Worm (Caenorhabditis elegans) whole organism, L3 larva: ENCODE data around the gene F58E6.11.

Experiments
- R02D3.7 ChIP-seq: fragments of 150-350 bp; optimal IDR thresholded peaks from 2 replicates; lab custom pipeline; 2014; ENCODE audit warnings: missing biosample characterization, missing genetic modification characterization
- ZK546.5 ChIP-seq: sonication (generic microtip); optimal IDR thresholded peaks from 2 replicates; lab custom pipeline; 2017; ENCODE audit warnings: missing biosample characterization, missing genetic modification characterization
- aly-2 ChIP-seq: fragments of 150-350 bp; optimal IDR thresholded peaks from 2 replicates; lab custom pipeline; 2014; ENCODE audit warnings: missing biosample characterization, missing genetic modification characterization
- ama-1 ChIP-seq: fragments of 150-350 bp; optimal IDR thresholded peaks from 2 replicates; lab custom pipeline; 2018
- ceh-28 ChIP-seq: fragments of 150-350 bp; optimal IDR thresholded peaks from 2 replicates; lab custom pipeline; 2014; ENCODE audit warnings: missing biosample characterization, missing genetic modification reagents, missing genetic modification characterization
- ceh-82 ChIP-seq: fragments of 150-350 bp; optimal IDR thresholded peaks from 2 replicates; lab custom pipeline; 2014; ENCODE audit warnings: missing biosample characterization, missing genetic modification characterization
- ceh-9 ChIP-seq: sonication (generic microtip); optimal IDR thresholded peaks from 2 replicates; lab custom pipeline; 2018; ENCODE audit warnings: missing biosample characterization, missing genetic modification characterization
- egl-27 ChIP-seq: sonication (generic microtip); optimal IDR thresholded peaks from 4 replicates; lab custom pipeline; 2017; ENCODE audit warnings: missing biosample characterization, missing genetic modification reagents, missing genetic modification characterization
- egl-5 ChIP-seq: fragments of 150-350 bp; optimal IDR thresholded peaks from 2 replicates; lab custom pipeline; 2017; ENCODE audit warnings: missing biosample characterization, missing genetic modification reagents, missing genetic modification characterization, inconsistent platforms
- elt-1 ChIP-seq: fragments of 150-350 bp; optimal IDR thresholded peaks from 2 replicates; lab custom pipeline; 2014; ENCODE audit warnings: missing biosample characterization, missing genetic modification characterization
- elt-2 ChIP-seq: sonication (generic microtip); optimal IDR thresholded peaks from 2 replicates; lab custom pipeline; 2016; ENCODE audit warnings: missing genetic modification reagents, mild to moderate bottlenecking, missing genetic modification characterization, missing compliant biosample characterization
- elt-3 ChIP-seq, 3 experiments: fragments of 150-350 bp in 1 of 3; sonication (generic microtip) in 2 of 3; optimal IDR thresholded peaks; 2 replicates in 2 of 3; 4 replicates in 1 of 3; lab custom pipeline; 2014 to 2017; ENCODE audit warnings: missing biosample characterization in 3 of 3, missing genetic modification characterization in 3 of 3
- eor-1 ChIP-seq, 2 experiments: fragments of 150-350 bp; optimal IDR thresholded peaks; 2 replicates each; lab custom pipeline; 2014 to 2018; ENCODE audit warnings: missing biosample characterization in 2 of 2, missing genetic modification characterization in 2 of 2
- fkh-10 ChIP-seq: sonication (generic microtip); optimal IDR thresholded peaks from 2 replicates; lab custom pipeline; 2017; ENCODE audit warnings: missing biosample characterization, missing genetic modification reagents, missing genetic modification characterization
- fkh-2 ChIP-seq: fragments of 150-350 bp; optimal IDR thresholded peaks from 2 replicates; lab custom pipeline; 2014; ENCODE audit warnings: missing biosample characterization, missing genetic modification reagents, missing genetic modification characterization
- fos-1 ChIP-seq: fragments of 150-350 bp; optimal IDR thresholded peaks from 2 replicates; lab custom pipeline; 2014; ENCODE audit warnings: missing biosample characterization, missing genetic modification characterization
- hmg-11 ChIP-seq: sonication (generic microtip); optimal IDR thresholded peaks from 2 replicates; lab custom pipeline; 2016; ENCODE audit warnings: missing genetic modification characterization, missing compliant biosample characterization
- jun-1 ChIP-seq: fragments of 150-350 bp; optimal IDR thresholded peaks from 2 replicates; lab custom pipeline; 2014; ENCODE audit warnings: missing biosample characterization, missing genetic modification reagents, missing genetic modification characterization
- lin-15B ChIP-seq: fragments of 150-350 bp; optimal IDR thresholded peaks from 2 replicates; lab custom pipeline; 2014; ENCODE audit warnings: missing biosample characterization, missing genetic modification characterization
- lin-39 ChIP-seq: fragments of 150-350 bp; optimal IDR thresholded peaks from 2 replicates; lab custom pipeline; 2018; ENCODE audit warnings: missing biosample characterization, missing genetic modification reagents, missing genetic modification characterization
- mml-1 ChIP-seq: fragments of 150-350 bp; sonication (generic microtip); optimal IDR thresholded peaks from 3 replicates; lab custom pipeline; 2014; ENCODE audit warnings: missing biosample characterization, missing genetic modification characterization
- nhr-12 ChIP-seq: fragments of 150-350 bp; optimal IDR thresholded peaks from 2 replicates; lab custom pipeline; 2014; ENCODE audit warnings: missing biosample characterization, missing genetic modification characterization
- nhr-237 ChIP-seq: fragments of 150-350 bp; optimal IDR thresholded peaks from 2 replicates; lab custom pipeline; 2014; ENCODE audit warnings: missing biosample characterization, missing genetic modification characterization
- nhr-25 ChIP-seq: sonication (generic microtip); optimal IDR thresholded peaks from 2 replicates; lab custom pipeline; 2017; ENCODE audit warnings: missing biosample characterization, missing genetic modification characterization
- nhr-28 ChIP-seq: fragments of 150-350 bp; optimal IDR thresholded peaks from 2 replicates; lab custom pipeline; 2014; ENCODE audit warnings: missing biosample characterization, missing genetic modification characterization
- nhr-43 ChIP-seq: sonication (generic microtip); optimal IDR thresholded peaks from 2 replicates; lab custom pipeline; 2016; ENCODE audit warnings: mild to moderate bottlenecking, missing genetic modification characterization, missing compliant biosample characterization; ENCODE audit not compliant: poor library complexity, severe bottlenecking
- nhr-67 ChIP-seq: fragments of 150-350 bp; optimal IDR thresholded peaks from 2 replicates; lab custom pipeline; 2014; ENCODE audit warnings: missing biosample characterization, missing genetic modification characterization
- nhr-76 ChIP-seq: fragments of 150-350 bp; sonication (generic microtip); optimal IDR thresholded peaks from 5 replicates; lab custom pipeline; 2014; ENCODE audit warnings: missing biosample characterization, missing genetic modification characterization
- nhr-77 ChIP-seq: fragments of 150-350 bp; optimal IDR thresholded peaks from 2 replicates; lab custom pipeline; 2014; ENCODE audit warnings: missing biosample characterization, missing genetic modification characterization
- pha-4 ChIP-seq: fragments of 150-350 bp; optimal IDR thresholded peaks from 2 replicates; lab custom pipeline; 2014; ENCODE audit warnings: missing biosample characterization, missing genetic modification reagents, missing genetic modification characterization
- pqm-1 ChIP-seq: fragments of 150-350 bp; optimal IDR thresholded peaks from 2 replicates; lab custom pipeline; 2017; ENCODE audit warnings: missing biosample characterization, missing genetic modification characterization, inconsistent platforms
- skn-1 ChIP-seq: fragments of 150-350 bp; optimal IDR thresholded peaks from 2 replicates; lab custom pipeline; 2014; ENCODE audit warnings: missing biosample characterization, missing genetic modification characterization
- unc-39 ChIP-seq: sonication (generic microtip); optimal IDR thresholded peaks from 4 replicates; lab custom pipeline; 2017; ENCODE audit warnings: missing biosample characterization, missing genetic modification characterization
- unc-62 ChIP-seq: fragments of 150-350 bp; sonication (generic microtip); optimal IDR thresholded peaks from 4 replicates; lab custom pipeline; 2014; ENCODE audit warnings: missing biosample characterization, missing genetic modification reagents, missing genetic modification characterization
- zag-1 ChIP-seq: fragments of 150-350 bp; optimal IDR thresholded peaks from 2 replicates; lab custom pipeline; 2014; ENCODE audit warnings: missing biosample characterization, missing genetic modification characterization
- ztf-11 ChIP-seq: fragments of 150-350 bp; optimal IDR thresholded peaks from 2 replicates; lab custom pipeline; 2014; ENCODE audit warnings: missing biosample characterization, missing genetic modification characterization
- ztf-4 ChIP-seq: fragments of 150-350 bp; optimal IDR thresholded peaks from 2 replicates; lab custom pipeline; 2014; ENCODE audit warnings: missing biosample characterization, missing genetic modification characterization

F58E6.11 gene

DNA sequence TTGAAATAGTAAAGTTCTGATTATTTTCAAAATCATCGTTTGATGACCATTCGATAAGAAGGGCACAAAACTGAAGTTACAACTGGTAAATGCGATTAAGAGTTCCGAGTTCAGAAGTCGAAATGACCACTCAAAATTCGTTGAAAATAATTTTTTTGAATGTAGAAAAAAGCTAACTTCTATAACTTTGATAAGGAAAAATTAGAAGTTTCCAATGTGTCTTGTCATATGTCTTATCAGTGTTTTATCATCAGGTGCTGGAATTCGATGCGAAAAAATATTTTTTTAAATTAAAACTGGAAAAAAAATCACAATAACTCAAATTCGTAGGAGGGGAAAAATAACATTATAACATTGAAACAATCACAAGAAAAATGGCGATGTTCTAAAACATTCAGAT is 32.1 kb downstream of the F58E6.11 start:
- TF ChIP-seq ceh-82: no peak
- TF ChIP-seq unc-39 (tag; lab: Kevin White, UChicago): no peak
- no peak for TF ChIP-seq ama-1 (lab: Kevin White, UChicago)
- peak; percentile 66 for TF ChIP-seq elt-2 (tag; lab: Kevin White, UChicago)
- TF ChIP-seq pha-4: peak; percentile 20
- TF ChIP-seq nhr-237 (tag; lab: Kevin White, UChicago): no peak
- TF ChIP-seq skn-1 (tag; lab: Kevin White, UChicago): no peak
- TF ChIP-seq R02D3.7 (tag; lab: Kevin White, UChicago): no peak
- TF ChIP-seq hmg-11: no peak
- TF ChIP-seq ZK546.5 (tag; lab: Kevin White, UChicago): no peak
- TF ChIP-seq nhr-67: no peak
- TF ChIP-seq nhr-28 (tag; lab: Kevin White, UChicago): no peak
- TF ChIP-seq egl-27 (tag; lab: Kevin White, UChicago): no peak
- peak; percentile 7 for TF ChIP-seq pqm-1 (tag; lab: Kevin White, UChicago)
- no peak for TF ChIP-seq nhr-25 (tag; lab: Kevin White, UChicago)
- TF ChIP-seq eor-1 (tag; optimal IDR thresholded peaks at IDR 0.05; lab: Kevin White, UChicago): no peak
- no peak for TF ChIP-seq zag-1 (tag; lab: Kevin White, UChicago)
- TF ChIP-seq nhr-76 (tag; lab: Kevin White, UChicago): no peak
- TF ChIP-seq egl-5 (tag; lab: Kevin White, UChicago): no peak
- TF ChIP-seq ceh-9: no peak
- TF ChIP-seq elt-1: no peak
- TF ChIP-seq mml-1: no peak
- TF ChIP-seq nhr-12 (tag; lab: Kevin White, UChicago): no peak
- TF ChIP-seq nhr-77 (tag; lab: Kevin White, UChicago): no peak

DNA sequence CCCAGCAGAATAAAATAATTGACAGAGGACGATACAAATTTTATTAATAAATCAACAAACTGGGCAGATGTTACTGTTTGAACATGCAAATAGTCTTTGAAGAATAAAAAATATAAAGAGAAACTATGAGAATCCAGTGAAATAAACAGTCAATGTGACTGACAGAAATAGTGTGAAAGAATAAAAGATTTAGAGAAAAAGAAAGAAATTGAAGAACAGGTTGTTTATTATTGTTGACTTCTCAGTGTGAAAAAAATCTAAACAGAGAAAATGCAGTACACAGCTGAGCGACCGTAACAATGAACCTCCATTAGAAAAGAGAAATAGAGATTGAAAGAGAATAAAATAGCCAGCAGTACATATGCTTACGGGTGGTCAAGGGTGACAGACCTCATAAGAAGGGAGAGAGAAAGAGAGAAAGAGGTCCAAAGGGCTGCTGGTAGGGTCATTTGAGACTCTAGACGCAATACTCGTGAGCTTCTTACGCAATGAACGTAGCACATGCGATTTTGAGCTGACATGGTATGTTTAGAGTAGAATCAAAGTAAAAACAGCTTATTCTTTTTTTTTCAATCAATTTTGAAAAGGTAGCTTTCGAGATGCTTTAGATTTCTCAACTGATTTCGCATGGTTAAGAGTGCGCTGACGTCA is 33.6 kb downstream of the F58E6.11 start, which contains the start of gene slcr-46.3:
slcr-46.3 (minus strand) TSS at position 86 of the 651 bp plus-strand sequence.
- TF ChIP-seq fkh-10 (GFP tag; lab: Kevin White, UChicago) (no peak), nhr-12 (tag; lab: Kevin White, UChicago) (no peak), fos-1 (tag; lab: Kevin White, UChicago) (no peak), unc-39 (tag; lab: Kevin White, UChicago) (no peak), pha-4 (peak; percentile 89), jun-1 (tag; lab: Kevin White, UChicago) (no peak), pqm-1 (tag; lab: Kevin White, UChicago) (no peak)

DNA sequence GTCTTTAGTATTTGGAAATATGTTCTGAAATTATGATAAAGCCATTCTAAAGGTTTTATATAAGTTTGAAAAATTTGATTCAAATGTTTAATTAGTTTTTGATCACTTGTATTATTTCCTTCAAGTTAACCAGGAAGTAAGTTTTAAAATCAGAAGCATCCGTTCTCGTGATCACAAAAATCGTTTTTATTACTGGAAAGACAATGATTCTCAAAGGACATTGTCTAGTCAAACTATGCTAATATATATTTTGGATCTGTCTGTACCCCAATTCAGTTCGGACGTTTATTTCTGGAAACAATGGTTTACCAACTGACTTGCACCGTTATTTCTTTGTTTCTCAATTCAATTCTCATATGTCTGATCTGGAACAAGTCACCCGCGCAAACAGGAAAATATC is 41.4 kb downstream of the F58E6.11 start, which contains the start of gene str-188:
str-188 (plus strand) TSS at position 301 of the 400 bp plus-strand sequence.
- TF ChIP-seq ceh-9 (no peak), skn-1 (tag; lab: Kevin White, UChicago) (no peak), nhr-28 (tag; lab: Kevin White, UChicago) (no peak), nhr-76 (tag; lab: Kevin White, UChicago) (no peak), ZK546.5 (tag; lab: Kevin White, UChicago) (no peak), mml-1 (no peak), ceh-82 (no peak), pha-4 (no peak), fos-1 (tag; lab: Kevin White, UChicago) (no peak), lin-15B (no peak), nhr-12 (tag; lab: Kevin White, UChicago) (no peak)

DNA sequence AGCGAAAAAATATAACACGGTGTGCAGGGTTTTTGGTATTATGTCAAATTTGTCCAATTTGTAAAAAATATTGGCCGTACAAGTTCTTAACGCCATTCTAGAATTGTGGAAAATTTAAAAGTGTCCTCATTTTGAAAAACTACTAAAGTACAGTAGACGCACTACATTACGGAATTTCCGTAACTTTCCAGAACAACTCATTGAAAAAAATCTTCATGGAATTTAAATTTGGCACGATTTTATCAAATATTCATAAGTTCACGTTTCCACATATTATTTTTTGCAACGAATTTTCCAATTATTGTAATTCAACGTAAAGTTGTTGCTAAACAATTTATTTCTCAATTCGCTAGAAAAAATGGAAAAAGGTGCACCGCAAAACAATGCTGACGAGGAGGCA is 42.9 kb downstream of the F58E6.11 start, which contains the start of gene F40F9.3:
F40F9.3 (plus strand) TSS at position 301 of the 400 bp plus-strand sequence.
- TF ChIP-seq ceh-28 (tag; lab: Kevin White, UChicago): no peak
- TF ChIP-seq jun-1 (tag; lab: Kevin White, UChicago): no peak
- TF ChIP-seq mml-1: no peak

DNA sequence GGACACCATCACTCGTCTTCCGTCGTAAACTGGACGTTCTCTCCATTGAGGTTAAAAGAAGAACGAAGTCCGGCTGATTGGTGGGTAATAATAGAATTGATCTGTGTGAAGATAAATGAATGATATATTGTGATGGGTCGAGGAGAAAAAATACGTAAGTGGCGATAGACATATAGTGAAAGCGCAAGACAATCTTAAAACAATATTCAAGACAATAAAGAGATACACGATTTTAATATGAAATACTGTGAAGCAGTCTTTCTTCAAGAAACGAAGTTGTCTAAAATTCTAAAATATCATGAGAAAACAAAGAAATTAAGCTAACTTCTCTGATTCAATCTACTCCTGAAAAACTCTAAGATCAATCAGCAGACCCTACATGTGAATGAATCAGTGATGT is 44.3 kb downstream of the F58E6.11 start, which contains the start of gene F40F9.10:
F40F9.10 (minus strand) TSS at position 101 of the 400 bp plus-strand sequence.
- TF ChIP-seq nhr-76 (tag; lab: Kevin White, UChicago): no peak
- TF ChIP-seq lin-39 (tag; lab: Kevin White, UChicago): no peak
- no peak for TF ChIP-seq elt-3 (tag; optimal IDR thresholded peaks at IDR 0.05; lab: Kevin White, UChicago)
- no peak for TF ChIP-seq zag-1 (tag; lab: Kevin White, UChicago)
- no peak for TF ChIP-seq nhr-25 (tag; lab: Kevin White, UChicago)
- TF ChIP-seq aly-2: no peak
- TF ChIP-seq fos-1 (tag; lab: Kevin White, UChicago): no peak
- TF ChIP-seq fkh-2: no peak
- TF ChIP-seq ztf-4 (tag; lab: Kevin White, UChicago): no peak
- no peak for TF ChIP-seq ztf-11
- TF ChIP-seq unc-39 (tag; lab: Kevin White, UChicago): no peak
- no peak for TF ChIP-seq nhr-12 (tag; lab: Kevin White, UChicago)
- TF ChIP-seq skn-1 (tag; lab: Kevin White, UChicago): no peak
- no peak for TF ChIP-seq unc-62 (GFP tag; lab: Kevin White, UChicago)
- no peak for TF ChIP-seq nhr-67
- no peak for TF ChIP-seq elt-1
- no peak for TF ChIP-seq ama-1 (lab: Kevin White, UChicago)
- no peak for TF ChIP-seq nhr-43 (tag; lab: Kevin White, UChicago)
- TF ChIP-seq, all 47 proteins: peak for 0
